Fruit fly (Drosophila melanogaster): ENCODE data around the gene CG3706.

CG3706 gene

DNA sequence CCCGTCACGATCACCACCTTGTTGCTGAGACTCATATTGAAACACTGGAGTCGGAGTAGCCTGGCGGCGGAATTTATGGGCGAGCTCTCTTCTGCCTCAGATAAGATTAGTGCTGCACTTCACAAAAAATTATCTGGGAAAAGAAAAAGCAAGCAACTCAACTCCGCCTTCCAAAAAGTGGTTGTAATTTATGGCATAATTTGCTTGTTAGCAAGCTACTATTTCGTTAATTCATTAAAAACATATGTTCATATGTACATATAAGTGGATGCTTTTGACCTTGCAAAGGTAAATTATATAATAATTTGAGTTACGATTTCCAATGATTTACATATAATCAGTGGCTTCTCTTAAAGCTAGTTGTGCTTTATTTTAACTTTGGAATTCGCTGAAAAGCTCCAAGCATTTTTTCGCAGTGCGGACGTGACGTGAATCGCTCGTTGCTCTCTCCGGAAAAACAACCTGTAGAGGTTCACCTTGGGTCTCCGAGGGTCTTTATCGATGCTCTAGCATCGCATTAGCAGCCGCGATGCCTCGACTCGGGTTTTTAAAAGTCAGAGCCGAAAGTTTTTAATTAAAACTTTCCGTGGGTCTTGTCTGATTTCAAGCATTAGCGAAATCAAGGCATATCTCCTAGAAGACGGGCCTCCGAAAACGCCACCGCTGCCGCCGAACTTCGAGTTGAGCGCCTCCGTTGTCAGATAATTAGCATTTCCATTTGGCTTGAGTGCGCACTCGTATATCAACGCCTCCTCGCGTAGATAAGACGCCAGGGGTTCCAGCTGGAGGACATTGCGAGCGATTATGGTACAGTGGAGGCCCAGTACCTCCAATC is 15.4 kb upstream of the CG3706 start, which contains the start of gene CG3699 (continued):
- TF ChIP-seq Oli (tag; optimal IDR thresholded peaks at IDR 0.05), result peak; percentile 55
- no peak for TF ChIP-seq CG17612 (GFP tag; IDR thresholded peaks at IDR 0.05)
- TF ChIP-seq Nf-YB (GFP tag; optimal IDR thresholded peaks at IDR 0.05), result peak; percentile 11
- peak; percentile 6 for TF ChIP-seq CG10274 (GFP tag; optimal IDR thresholded peaks at IDR 0.05)
- TF ChIP-seq CG1792 (GFP tag; optimal IDR thresholded peaks at IDR 0.05), result no peak
- TF ChIP-seq Doc3 (GFP tag; IDR thresholded peaks at IDR 0.05; ENCODE audit: partially characterized antibody), result no peak
- no peak for TF ChIP-seq Doc2 (GFP tag; IDR thresholded peaks at IDR 0.05)
- no peak for TF ChIP-seq CG6683 (GFP tag; optimal IDR thresholded peaks at IDR 0.05)
- no peak for TF ChIP-seq tin (GFP tag; optimal IDR thresholded peaks at IDR 0.05)
- TF ChIP-seq aop (GFP tag; IDR thresholded peaks at IDR 0.05), result no peak
- TF ChIP-seq unpg (GFP tag; optimal IDR thresholded peaks at IDR 0.05), result peak; percentile 44
- peak; percentile 51 for TF ChIP-seq Deaf1 (tag; optimal IDR thresholded peaks at IDR 0.05)
- TF ChIP-seq CG8478 (optimal IDR thresholded peaks at IDR 0.05), result no peak
- no peak for TF ChIP-seq chinmo (GFP tag; IDR thresholded peaks at IDR 0.05; ENCODE audit: partially characterized antibody)
- peak; percentile 64 for TF ChIP-seq CG3281 (GFP tag; optimal IDR thresholded peaks at IDR 0.05)
- no peak for TF ChIP-seq kni (GFP tag; optimal IDR thresholded peaks at IDR 0.05)
- no peak for TF ChIP-seq CG11093 (GFP tag; IDR thresholded peaks at IDR 0.05)
- TF ChIP-seq repo (GFP tag; optimal IDR thresholded peaks at IDR 0.05), result no peak
- TF ChIP-seq CG10209 (GFP tag; optimal IDR thresholded peaks at IDR 0.05), result peak; percentile 52
- TF ChIP-seq Gsc (GFP tag; IDR thresholded peaks at IDR 0.05), result no peak
- TF ChIP-seq Hr3 (GFP tag; optimal IDR thresholded peaks at IDR 0.05), result peak; percentile 28
- no peak for TF ChIP-seq B-H2 (GFP tag; optimal IDR thresholded peaks at IDR 0.05)
- TF ChIP-seq CG15479 (GFP tag; optimal IDR thresholded peaks at IDR 0.05), result no peak
- TF ChIP-seq fu2 (GFP tag; optimal IDR thresholded peaks at IDR 0.05), result no peak
- TF ChIP-seq CG11247 (GFP tag; IDR thresholded peaks at IDR 0.05), result no peak
- TF ChIP-seq CG4282 (GFP tag; optimal IDR thresholded peaks at IDR 0.05), result no peak
- TF ChIP-seq sd (tag; optimal IDR thresholded peaks at IDR 0.05), result peak; percentile 73
- TF ChIP-seq CG9797 (GFP tag; optimal IDR thresholded peaks at IDR 0.05), result no peak
- no peak for TF ChIP-seq insv (GFP tag; optimal IDR thresholded peaks at IDR 0.05)
- no peak for TF ChIP-seq cad (GFP tag; optimal IDR thresholded peaks at IDR 0.05)
- no peak for TF ChIP-seq CG5245 (GFP tag; optimal IDR thresholded peaks at IDR 0.05)
- TF ChIP-seq CG30431 (GFP tag; optimal IDR thresholded peaks at IDR 0.05), result no peak
- peak; percentile 9; the same call in 1 of the 2 replicates for TF ChIP-seq Adf1 (GFP tag; IDR thresholded peaks at IDR 0.05)
- TF ChIP-seq ATbp (GFP tag; optimal IDR thresholded peaks at IDR 0.05), result no peak
- no peak for TF ChIP-seq cas (GFP tag; IDR thresholded peaks at IDR 0.05)
- TF ChIP-seq vnd (GFP tag; IDR thresholded peaks at IDR 0.05; ENCODE audit: partially characterized antibody), result no peak
- TF ChIP-seq CG7357 (GFP tag; IDR thresholded peaks at IDR 0.05), result no peak
- TF ChIP-seq gfzf (GFP tag; optimal IDR thresholded peaks at IDR 0.05), result no peak
- TF ChIP-seq bcd (GFP tag; optimal IDR thresholded peaks at IDR 0.05), result peak; percentile 30
- no peak for TF ChIP-seq CG6272 (GFP tag; IDR thresholded peaks at IDR 0.05)
- TF ChIP-seq CG15601 (tag; optimal IDR thresholded peaks at IDR 0.05), result no peak
- TF ChIP-seq Meics (GFP tag; optimal IDR thresholded peaks at IDR 0.05), result peak; percentile 75
- TF ChIP-seq lmd (GFP tag; IDR thresholded peaks at IDR 0.05), result peak; percentile 32; the same call in 1 of the 2 replicates
- TF ChIP-seq CG10366 (GFP tag; IDR thresholded peaks at IDR 0.05), result no peak
- no peak for TF ChIP-seq trh (GFP tag; optimal IDR thresholded peaks at IDR 0.05)
- TF ChIP-seq CG34376 (GFP tag; optimal IDR thresholded peaks at IDR 0.05), result peak; percentile 29
- no peak for TF ChIP-seq nerfin-2 (GFP tag; IDR thresholded peaks at IDR 0.05; ENCODE audit: partially characterized antibody)
- TF ChIP-seq otp (GFP tag; IDR thresholded peaks at IDR 0.05), result no peak
- TF ChIP-seq CG12659 (GFP tag; optimal IDR thresholded peaks at IDR 0.05), result peak; percentile 53
- no peak for TF ChIP-seq so (GFP tag; IDR thresholded peaks at IDR 0.05)

Data from whole organism, embryonic.